Fruit fly (Drosophila melanogaster) whole organism, pupa: ENCODE results near the gene Cubn.

Source experiments
- CG10348 ChIP-seq: fragments of 200-800 bp; sonication (Bioruptor generic); IDR thresholded peaks from 2 replicates; pipeline ENCODE4 v1.3.6; 2022; ENCODE audit warnings: missing biosample characterization, missing genetic modification characterization
- CG12605 ChIP-seq: fragments of 200-800 bp; sonication (Bioruptor generic); IDR thresholded peaks from 2 replicates; pipeline ENCODE4 v1.3.6; 2022; ENCODE audit warnings: missing biosample characterization, missing genetic modification characterization
- CG13204 ChIP-seq: fragments of 200-800 bp; sonication (Bioruptor generic); optimal IDR thresholded peaks from 2 replicates; lab custom pipeline; 2018; ENCODE audit warnings: missing biosample characterization, mild to moderate bottlenecking, missing genetic modification characterization, moderate library complexity
- CG14655 ChIP-seq: fragments of 200-800 bp; sonication (Bioruptor generic); optimal IDR thresholded peaks from 3 replicates; lab custom pipeline; 2017; ENCODE audit warnings: mild to moderate bottlenecking, missing biosample characterization, missing genetic modification reagents, missing genetic modification characterization
- CG15710 ChIP-seq: fragments of 200-800 bp; sonication (Bioruptor generic); optimal IDR thresholded peaks from 2 replicates; lab custom pipeline; 2018; ENCODE audit warnings: missing biosample characterization, mild to moderate bottlenecking, missing genetic modification characterization, moderate library complexity
- CG17806 ChIP-seq: fragments of 200-800 bp; sonication (Bioruptor generic); optimal IDR thresholded peaks from 2 replicates; lab custom pipeline; 2018; ENCODE audit warnings: missing biosample characterization, mild to moderate bottlenecking, missing genetic modification characterization, moderate library complexity
- CG32121 ChIP-seq: fragments of 200-800 bp; sonication (Bioruptor generic); IDR thresholded peaks from 2 replicates; pipeline ENCODE4 v1.3.6; 2022; ENCODE audit warnings: missing biosample characterization, missing genetic modification characterization
- CG34367 ChIP-seq: fragments of 200-800 bp; sonication (Bioruptor generic); optimal IDR thresholded peaks from 2 replicates; lab custom pipeline; 2018; ENCODE audit warnings: missing biosample characterization, mild to moderate bottlenecking, missing genetic modification characterization
- CG4496 ChIP-seq: fragments of 200-800 bp; sonication (Bioruptor generic); IDR thresholded peaks from 3 replicates; pipeline ENCODE4 v1.3.6; 2022; ENCODE audit warnings: missing biosample characterization, missing genetic modification characterization
- CG8159 ChIP-seq: fragments of 200-800 bp; sonication (Bioruptor generic); optimal IDR thresholded peaks from 3 replicates; lab custom pipeline; 2018; ENCODE audit warnings: missing biosample characterization, mild to moderate bottlenecking, missing genetic modification characterization, moderate library complexity
- CG8301 ChIP-seq: fragments of 200-800 bp; sonication (Bioruptor generic); optimal IDR thresholded peaks from 2 replicates; lab custom pipeline; 2018; ENCODE audit warnings: missing biosample characterization, mild to moderate bottlenecking, missing genetic modification characterization
- CG9948 ChIP-seq: fragments of 200-800 bp; sonication (Bioruptor generic); optimal IDR thresholded peaks from 2 replicates; lab custom pipeline; 2018; ENCODE audit warnings: missing biosample characterization, mild to moderate bottlenecking, missing genetic modification characterization, moderate library complexity
- D1 ChIP-seq: fragments of 200-800 bp; sonication (Bioruptor generic); optimal IDR thresholded peaks from 2 replicates; lab custom pipeline; 2018; ENCODE audit warnings: missing biosample characterization, mild to moderate bottlenecking, missing genetic modification characterization, moderate library complexity
- EcR ChIP-seq: fragments of 200-800 bp; sonication (Bioruptor generic); optimal IDR thresholded peaks from 3 replicates; lab custom pipeline; 2019; ENCODE audit warnings: missing biosample characterization, missing genetic modification characterization, mild to moderate bottlenecking, moderate library complexity, missing genetic modification reagents
- Ets98B ChIP-seq: fragments of 200-800 bp; sonication (Bioruptor generic); IDR thresholded peaks from 2 replicates; pipeline ENCODE4 v1.3.6; 2022; ENCODE audit warnings: missing biosample characterization, missing genetic modification characterization
- Pif1A ChIP-seq: fragments of 200-800 bp; sonication (Bioruptor generic); optimal IDR thresholded peaks from 3 replicates; lab custom pipeline; 2016; ENCODE audit warnings: missing biosample characterization, missing genetic modification characterization
- Pif1B ChIP-seq: fragments of 200-800 bp; sonication (Bioruptor generic); optimal IDR thresholded peaks from 3 replicates; lab custom pipeline; 2016; ENCODE audit warnings: missing biosample characterization, missing genetic modification characterization
- Snoo ChIP-seq: fragments of 200-800 bp; sonication (Bioruptor generic); optimal IDR thresholded peaks from 3 replicates; lab custom pipeline; 2017; ENCODE audit warnings: missing biosample characterization, mild to moderate bottlenecking, missing genetic modification characterization, inconsistent platforms
- fd96Ca ChIP-seq: fragments of 200-800 bp; sonication (Bioruptor generic); IDR thresholded peaks from 3 replicates; pipeline ENCODE4 v1.3.6; 2022; ENCODE audit warnings: missing biosample characterization, missing genetic modification characterization
- gl ChIP-seq: fragments of 200-800 bp; sonication (Bioruptor generic); optimal IDR thresholded peaks from 2 replicates; lab custom pipeline; 2018; ENCODE audit warnings: missing biosample characterization, mild to moderate bottlenecking, missing genetic modification characterization
- rn ChIP-seq: fragments of 200-800 bp; sonication (Bioruptor generic); IDR thresholded peaks from 2 replicates; pipeline ENCODE4 v1.3.6; 2022; ENCODE audit warnings: missing biosample characterization, missing genetic modification characterization

Cubn gene

DNA sequence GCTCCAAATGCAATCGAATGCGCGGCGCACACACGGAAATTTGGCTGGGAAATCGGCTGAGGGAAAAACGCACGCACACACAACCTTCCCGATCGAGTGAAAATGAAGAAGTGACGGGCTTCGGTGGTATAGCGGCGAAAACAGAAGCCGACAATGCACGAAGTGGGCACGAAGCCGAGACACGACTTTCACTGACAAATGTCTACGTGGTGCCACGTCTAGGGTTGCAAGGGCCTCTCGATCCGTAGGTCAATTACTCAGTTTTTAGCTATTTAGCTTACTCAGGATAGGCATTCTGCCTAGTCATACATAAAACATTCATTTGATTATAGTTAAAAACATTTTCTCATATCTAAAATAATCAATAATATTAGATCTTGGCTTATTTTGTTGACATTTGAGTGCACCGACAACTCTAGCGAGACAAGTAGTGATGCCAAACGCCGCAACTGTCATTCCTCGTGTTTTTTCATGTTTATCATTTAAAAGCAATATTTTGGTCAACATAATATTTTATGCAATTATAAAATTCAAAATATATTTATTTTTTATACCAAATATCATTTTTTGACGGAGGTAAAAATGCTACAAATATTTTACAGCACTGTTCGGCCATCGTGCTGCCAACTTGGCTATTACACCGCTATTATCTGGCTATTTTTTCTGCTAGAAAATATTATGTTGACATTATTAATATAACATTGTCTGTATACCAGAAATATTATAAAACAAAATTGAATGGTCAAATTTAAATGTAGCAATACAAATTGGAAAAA is 17.4 kb downstream of the Cubn start:
- no peak for TF ChIP-seq D1 (tag; lab: Kevin White, UChicago)
- TF ChIP-seq CG10348, result no peak
- TF ChIP-seq fd96Ca (GFP tag; lab: Robert Waterston, UW), result peak; percentile 84
- peak; percentile 59 for TF ChIP-seq gl (tag; lab: Kevin White, UChicago)
- peak; percentile 18 for TF ChIP-seq EcR (GFP tag; lab: Kevin White, UChicago)
- TF ChIP-seq CG17806 (tag; lab: Kevin White, UChicago), result peak; percentile 83
- TF ChIP-seq Pif1A (GFP tag; lab: Kevin White, UChicago), result peak; percentile 87
- TF ChIP-seq CG14655 (GFP tag; lab: Kevin White, UChicago), result peak; percentile 87
- TF ChIP-seq CG8159 (tag; lab: Kevin White, UChicago), result peak; percentile 89
- TF ChIP-seq rn (GFP tag; lab: Robert Waterston, UW), result 0 out of 2 replicates have a peak, but pooled peaks have one; percentile 46
- TF ChIP-seq CG4496 (GFP tag; lab: Robert Waterston, UW), result peak; percentile 93
- TF ChIP-seq CG12605 (GFP tag; lab: Robert Waterston, UW), result peak; percentile 90
- TF ChIP-seq CG15710 (tag; lab: Kevin White, UChicago), result peak; percentile 84
- TF ChIP-seq CG9948 (tag; lab: Kevin White, UChicago), result peak; percentile 80
- TF ChIP-seq CG34367 (tag; lab: Kevin White, UChicago), result peak; percentile 86
- TF ChIP-seq CG8301, result peak; percentile 82
- peak; percentile 77; the same call in 1 of the 2 replicates for TF ChIP-seq CG32121 (GFP tag; lab: Robert Waterston, UW)
- peak; percentile 87 for TF ChIP-seq Ets98B
- TF ChIP-seq CG13204 (GFP tag; lab: Kevin White, UChicago), result peak; percentile 76
- peak; percentile 76 for TF ChIP-seq Pif1B (GFP tag; lab: Kevin White, UChicago)
- peak; percentile 89 for TF ChIP-seq Snoo

DNA sequence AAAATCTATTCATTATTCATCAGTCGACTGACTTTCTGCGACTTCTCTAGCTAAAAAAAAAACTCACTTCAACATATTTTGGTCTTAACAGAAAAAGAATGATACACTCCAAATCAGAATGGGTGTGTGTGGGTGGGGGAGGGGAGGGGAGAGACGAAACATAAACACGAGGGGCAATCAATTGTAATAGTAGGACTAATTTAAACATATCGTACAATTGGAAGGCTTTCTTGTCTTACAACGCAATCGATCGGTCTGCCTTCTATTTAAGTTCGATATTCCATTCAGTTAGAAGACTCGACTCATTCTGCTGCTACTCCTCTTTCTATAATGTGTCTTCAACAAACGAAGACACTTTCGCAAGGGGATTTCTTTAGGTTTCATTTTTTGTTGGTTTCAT is 19.9 kb downstream of the Cubn start:
- no peak for TF ChIP-seq Ets98B
- TF ChIP-seq fd96Ca (GFP tag; lab: Robert Waterston, UW), result no peak
- TF ChIP-seq D1 (tag; lab: Kevin White, UChicago), result no peak
- no peak for TF ChIP-seq CG13204 (GFP tag; lab: Kevin White, UChicago)
- no peak for TF ChIP-seq CG32121 (GFP tag; lab: Robert Waterston, UW)
- no peak for TF ChIP-seq EcR (GFP tag; lab: Kevin White, UChicago)
- TF ChIP-seq CG12605 (GFP tag; lab: Robert Waterston, UW), result no peak
- no peak for TF ChIP-seq CG9948 (tag; lab: Kevin White, UChicago)
- TF ChIP-seq Snoo, result no peak
- TF ChIP-seq CG34367 (tag; lab: Kevin White, UChicago), result no peak
- TF ChIP-seq CG4496 (GFP tag; lab: Robert Waterston, UW), result no peak
- TF ChIP-seq CG8159 (tag; lab: Kevin White, UChicago), result no peak
- no peak for TF ChIP-seq CG15710 (tag; lab: Kevin White, UChicago)

DNA sequence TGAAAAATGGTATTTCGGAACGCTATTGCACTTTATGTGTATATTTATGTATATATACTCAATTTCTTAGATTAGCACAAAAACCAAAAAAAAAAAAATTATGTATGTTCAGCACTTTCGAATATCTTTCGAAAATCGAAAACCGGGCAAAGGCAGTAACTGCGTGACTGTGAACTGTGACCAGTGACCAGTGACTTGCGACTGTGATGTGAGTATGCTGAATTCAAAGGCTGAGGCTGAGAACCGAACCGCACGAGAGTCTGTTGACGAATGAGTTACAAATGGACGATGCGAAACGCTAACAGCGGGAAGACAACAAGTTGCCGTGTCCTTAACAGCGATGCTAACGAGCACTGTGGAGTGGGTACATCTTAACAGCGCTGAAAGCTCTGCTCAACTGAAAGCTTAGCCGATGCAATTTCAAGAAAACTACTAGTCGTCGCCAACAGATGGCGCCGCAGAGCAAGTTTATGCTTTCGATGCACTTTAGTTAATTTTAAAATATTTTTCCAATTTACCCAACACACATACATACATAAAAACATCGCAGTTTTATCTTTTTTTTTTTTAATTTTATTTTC is 20.5 kb downstream of the Cubn start, which contains the start of gene CG32700:
Gene CG32700 (minus strand): TSS at position 274 of the 581 bp plus-strand sequence.
- TF ChIP-seq gl (tag; lab: Kevin White, UChicago) (no peak), rn (GFP tag; lab: Robert Waterston, UW) (no peak), CG32121 (GFP tag; lab: Robert Waterston, UW) (no peak), CG12605 (GFP tag; lab: Robert Waterston, UW) (peak; percentile 35; the same call in 1 of the 2 replicates), CG10348 (no peak), Pif1B (GFP tag; lab: Kevin White, UChicago) (no peak), CG4496 (GFP tag; lab: Robert Waterston, UW) (0 out of 3 replicates have a peak, but pooled peaks have one; percentile 11), Pif1A (GFP tag; lab: Kevin White, UChicago) (no peak), CG34367 (tag; lab: Kevin White, UChicago) (no peak)
- TF ChIP-seq, all 21 proteins: peak for 2

DNA sequence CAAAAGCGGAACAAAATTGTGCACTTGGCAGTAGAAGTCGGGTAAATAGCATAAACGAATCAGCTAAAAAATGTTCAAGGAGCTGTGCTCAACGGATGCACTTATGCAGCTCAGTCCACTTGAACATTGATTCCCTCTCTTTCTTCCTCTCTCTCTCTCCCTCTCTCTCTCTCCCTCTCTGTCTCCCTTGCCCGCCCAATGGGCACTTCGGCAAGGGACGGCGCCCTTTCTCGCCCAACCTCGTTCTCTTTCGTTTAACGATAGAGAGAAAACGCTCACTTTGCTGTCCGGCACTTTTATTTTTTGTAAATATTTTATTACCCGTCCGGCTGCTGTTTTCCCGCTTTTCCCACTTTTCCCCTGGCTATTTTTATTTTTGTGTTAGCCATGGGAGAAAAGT is 26.7 kb downstream of the Cubn start:
- TF ChIP-seq CG17806 (tag; lab: Kevin White, UChicago), result no peak
- TF ChIP-seq CG8159 (tag; lab: Kevin White, UChicago), result no peak
- TF ChIP-seq Pif1B (GFP tag; lab: Kevin White, UChicago), result no peak
- TF ChIP-seq CG14655 (GFP tag; lab: Kevin White, UChicago), result no peak
- no peak for TF ChIP-seq CG9948 (tag; lab: Kevin White, UChicago)
- no peak for TF ChIP-seq D1 (tag; lab: Kevin White, UChicago)
- TF ChIP-seq CG13204 (GFP tag; lab: Kevin White, UChicago), result no peak
- TF ChIP-seq EcR (GFP tag; lab: Kevin White, UChicago), result no peak
- no peak for TF ChIP-seq CG15710 (tag; lab: Kevin White, UChicago)
- TF ChIP-seq rn (GFP tag; lab: Robert Waterston, UW), result no peak

DNA sequence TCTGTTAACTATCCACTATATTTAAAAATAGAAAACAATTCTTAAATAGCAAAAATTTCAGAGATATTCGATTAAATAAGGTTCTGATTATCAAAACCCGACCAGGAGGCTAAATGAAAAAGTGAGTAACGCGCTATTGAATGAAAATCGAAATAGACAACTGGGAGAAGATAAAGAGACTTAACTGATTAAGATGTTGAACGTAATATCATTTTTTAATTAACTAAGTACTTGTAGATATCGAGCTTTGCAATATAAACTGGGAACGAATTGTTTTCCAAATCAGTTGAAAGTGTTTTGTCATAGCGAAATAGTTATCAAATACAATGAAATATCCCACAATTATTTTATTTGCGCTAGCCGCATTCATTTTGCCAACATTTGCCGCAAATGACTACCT is 37.6 kb downstream of the Cubn start, which contains the start of gene CG34026:
Gene CG34026 (plus strand): TSS at position 301 of the 400 bp plus-strand sequence.
- TF ChIP-seq rn (GFP tag; lab: Robert Waterston, UW) (no peak), CG8159 (tag; lab: Kevin White, UChicago) (no peak), CG12605 (GFP tag; lab: Robert Waterston, UW) (no peak)
